Comparison of ENCODE assay signal across 1 worm cellular context in the genomic region with DNA sequence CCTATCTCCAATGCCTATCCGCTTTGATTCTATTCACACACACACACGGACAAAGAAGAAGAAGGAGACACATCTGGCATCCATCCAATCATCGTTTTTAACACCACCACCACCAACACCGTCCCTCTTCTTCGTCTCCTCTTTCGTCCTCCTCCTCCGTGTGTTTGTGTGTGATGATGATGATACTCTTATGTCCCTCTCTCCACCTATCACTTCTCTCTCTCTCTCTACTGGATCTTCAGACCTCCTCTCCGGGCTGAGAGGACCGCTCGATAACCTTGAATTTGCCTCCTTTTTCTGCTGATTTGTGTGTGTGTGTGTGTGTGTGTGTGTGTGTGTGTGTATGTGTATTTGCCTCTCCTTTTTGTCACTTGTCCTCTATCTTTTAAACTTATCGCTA.
TF ChIP-seq lines count a peak whose summit lies in the region.

No protein-coding gene starts in this region.

TF ChIP-seq in whole organism, L1 larva, 84 proteins besides CTCF, POLR2A, EP300 and RAD21 (continued from another document):
- TF ChIP-seq nhr-90 (tag; optimal IDR thresholded peaks at IDR 0.05; lab: Kevin White, UChicago; ENCODE audit: poor library complexity) (peak; percentile 27), dsc-1 (tag; optimal IDR thresholded peaks at IDR 0.05; lab: Kevin White, UChicago) (peak; percentile 75), efl-1 (optimal IDR thresholded peaks at IDR 0.05; lab: Kevin White, UChicago) (no peak), efl-1 (GFP tag; optimal IDR thresholded peaks at IDR 0.05 in 1 of 2; lab: Kevin White, UChicago) (no peak), nhr-12 (tag; optimal IDR thresholded peaks at IDR 0.05; lab: Kevin White, UChicago) (no peak)
